Worm (Caenorhabditis elegans): Measurements from ENCODE around the gene clec-50.

Gene clec-50

DNA sequence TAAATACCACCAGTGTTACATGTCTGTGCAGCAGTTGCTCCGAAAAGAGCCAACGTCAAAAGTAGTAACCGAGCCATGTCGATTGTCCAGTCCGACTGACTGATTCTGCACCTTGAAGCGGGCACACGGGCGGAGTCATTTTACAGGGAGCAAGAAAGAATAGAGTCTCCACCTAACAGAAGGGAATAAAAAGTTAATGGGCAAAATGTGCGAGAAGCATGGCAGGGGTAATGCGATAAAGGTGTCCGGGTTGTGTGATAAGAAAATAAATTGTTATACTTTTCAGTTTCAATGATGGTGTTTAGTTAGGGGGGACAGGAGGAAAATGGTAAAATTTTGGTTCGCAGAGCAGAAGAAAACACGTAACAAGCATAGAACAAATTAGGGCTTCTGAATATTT lies at the start of gene clec-50:
clec-50 (minus strand) TSS at position 109 of the 400 bp plus-strand sequence.
- TF ChIP-seq pqm-1 (tag; optimal IDR thresholded peaks at IDR 0.05) (peak; percentile 82), unc-62 (GFP tag; optimal IDR thresholded peaks at IDR 0.05) (no peak), elt-2 (tag; optimal IDR thresholded peaks at IDR 0.05) (peak; percentile 86), eor-1 (tag; optimal IDR thresholded peaks at IDR 0.05) (no peak)

DNA sequence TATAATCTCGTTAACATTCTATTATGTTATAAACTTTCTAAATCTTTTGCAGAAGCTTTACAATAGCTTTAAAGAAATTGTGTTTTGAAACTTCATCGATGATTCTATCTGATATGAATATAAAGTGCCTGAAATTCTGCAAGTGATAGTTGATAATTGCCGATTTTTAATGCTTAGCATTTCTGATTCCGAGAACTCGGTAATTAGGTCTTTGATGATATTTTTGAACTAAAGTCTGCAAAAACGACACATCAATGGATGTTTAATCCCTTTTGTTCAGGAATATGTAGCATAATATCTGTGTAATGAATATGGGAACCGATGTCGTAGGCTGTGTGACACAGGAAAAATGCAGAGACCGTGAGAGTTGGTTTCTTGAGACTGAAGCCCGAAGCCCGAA lies 47.6 kb upstream of the clec-50 start:
- TF ChIP-seq nhr-11 (tag; optimal IDR thresholded peaks at IDR 0.05), result no peak
- no peak for TF ChIP-seq sea-2 (GFP tag; optimal IDR thresholded peaks at IDR 0.05)
- TF ChIP-seq nhr-43 (tag; optimal IDR thresholded peaks at IDR 0.05; ENCODE audit: poor library complexity, severe bottlenecking), result no peak
- no peak for TF ChIP-seq ZK546.5 (tag; optimal IDR thresholded peaks at IDR 0.05)
- TF ChIP-seq fkh-2 (tag; optimal IDR thresholded peaks at IDR 0.05), result no peak
- no peak for TF ChIP-seq ceh-16 (tag; optimal IDR thresholded peaks at IDR 0.05)
- TF ChIP-seq ceh-28 (tag; optimal IDR thresholded peaks at IDR 0.05), result no peak
- no peak for TF ChIP-seq fos-1 (tag; optimal IDR thresholded peaks at IDR 0.05)

DNA sequence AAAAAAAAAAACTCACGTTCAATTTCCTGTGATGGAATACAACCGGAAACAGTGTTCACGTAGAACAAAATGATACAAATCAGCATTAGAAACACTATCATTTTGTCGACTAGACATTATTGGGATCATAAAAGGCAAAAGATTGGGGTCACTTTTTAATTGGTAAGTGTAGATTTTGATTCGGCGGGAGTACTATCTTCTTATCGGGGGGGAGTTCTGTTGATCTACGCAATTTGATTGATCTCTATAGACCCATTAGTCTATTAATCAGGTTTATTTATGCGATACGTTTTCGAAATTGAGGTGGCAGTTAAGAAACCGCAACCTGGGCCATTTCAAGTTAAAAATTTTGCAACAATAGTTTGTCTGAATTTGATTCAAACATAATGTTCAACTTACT lies 45.9 kb upstream of the clec-50 start, which contains the start of gene Y116F11B.2:
Y116F11B.2 (minus strand) TSS at position 101 of the 400 bp plus-strand sequence.
- TF ChIP-seq tbx-2 (tag; optimal IDR thresholded peaks at IDR 0.05) (no peak), lin-15B (tag; optimal IDR thresholded peaks at IDR 0.05) (no peak), skn-1 (tag; optimal IDR thresholded peaks at IDR 0.05) (no peak), ztf-4 (tag; optimal IDR thresholded peaks at IDR 0.05) (no peak), nhr-12 (tag; optimal IDR thresholded peaks at IDR 0.05) (no peak), mml-1 (tag; optimal IDR thresholded peaks at IDR 0.05) (no peak), nhr-77 (tag; optimal IDR thresholded peaks at IDR 0.05) (no peak), elt-3 (tag; optimal IDR thresholded peaks at IDR 0.05) (no peak), sea-2 (GFP tag; optimal IDR thresholded peaks at IDR 0.05) (no peak), nhr-67 (tag; optimal IDR thresholded peaks at IDR 0.05) (no peak), ama-1 (optimal IDR thresholded peaks at IDR 0.05) (no peak)

DNA sequence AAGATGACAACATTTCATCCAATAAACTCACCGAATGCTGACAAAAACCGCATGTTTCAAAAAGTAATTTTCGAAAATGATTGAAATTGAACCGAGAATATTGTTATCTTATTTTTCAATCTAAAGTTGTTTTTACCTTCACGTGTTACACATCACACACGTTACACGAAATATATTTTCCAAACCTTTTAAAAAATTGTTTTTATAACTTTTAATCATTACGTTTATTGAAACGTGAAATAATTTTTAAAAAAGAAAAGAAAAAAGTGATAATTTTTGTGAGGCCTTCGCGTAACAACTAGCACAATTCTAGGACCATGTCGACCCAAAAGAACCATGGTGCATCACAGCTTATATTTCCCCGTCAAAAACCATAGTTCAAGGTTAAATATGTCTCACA lies 39.8 kb upstream of the clec-50 start, which contains the start of gene M162.7:
M162.7 (minus strand) TSS at position 101 of the 400 bp plus-strand sequence.
- TF ChIP-seq egl-5 (tag; optimal IDR thresholded peaks at IDR 0.05) (no peak), R02D3.7 (tag; optimal IDR thresholded peaks at IDR 0.05) (no peak), fkh-10 (GFP tag; optimal IDR thresholded peaks at IDR 0.05) (no peak), elt-2 (tag; optimal IDR thresholded peaks at IDR 0.05) (no peak), nhr-237 (tag; optimal IDR thresholded peaks at IDR 0.05) (no peak), nhr-23 (tag; optimal IDR thresholded peaks at IDR 0.05) (no peak), pqm-1 (tag; optimal IDR thresholded peaks at IDR 0.05) (no peak), ZK546.5 (tag; optimal IDR thresholded peaks at IDR 0.05) (no peak), nhr-77 (tag; optimal IDR thresholded peaks at IDR 0.05) (no peak), tbx-2 (tag; optimal IDR thresholded peaks at IDR 0.05) (no peak), nhr-67 (tag; optimal IDR thresholded peaks at IDR 0.05) (no peak), snpc-4 (tag; optimal IDR thresholded peaks at IDR 0.05) (no peak), pha-4 (tag; optimal IDR thresholded peaks at IDR 0.05) (no peak), nhr-28 (tag; optimal IDR thresholded peaks at IDR 0.05) (no peak), hmg-11 (tag; optimal IDR thresholded peaks at IDR 0.05) (no peak)

DNA sequence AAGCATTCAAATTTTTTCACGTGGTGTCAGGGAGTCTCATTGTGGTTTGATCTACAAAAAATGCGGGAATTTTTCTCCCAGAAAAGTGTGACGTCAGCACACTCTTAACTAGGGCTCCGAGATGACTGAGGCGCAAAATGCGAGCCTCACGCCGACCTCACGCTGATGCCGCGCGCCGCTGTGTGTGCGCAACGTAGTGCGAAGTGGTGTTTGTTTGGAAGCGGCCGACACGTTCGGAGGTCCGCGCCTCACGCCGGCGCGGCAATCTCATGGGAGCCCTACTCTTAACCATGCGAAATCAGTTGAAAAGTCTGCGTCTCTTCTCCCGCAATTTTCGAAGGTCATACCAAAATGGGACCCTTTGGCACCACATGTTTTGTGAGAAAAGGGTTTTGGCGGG lies 35.1 kb upstream of the clec-50 start:
- TF ChIP-seq egl-5 (tag; optimal IDR thresholded peaks at IDR 0.05) (no peak), pqm-1 (tag; optimal IDR thresholded peaks at IDR 0.05) (no peak), nhr-23 (tag; optimal IDR thresholded peaks at IDR 0.05) (no peak), ama-1 (optimal IDR thresholded peaks at IDR 0.05) (no peak), tbx-2 (tag; optimal IDR thresholded peaks at IDR 0.05) (no peak), ceh-82 (tag; optimal IDR thresholded peaks at IDR 0.05) (no peak), lsy-12 (tag; optimal IDR thresholded peaks at IDR 0.05) (no peak), nhr-11 (tag; optimal IDR thresholded peaks at IDR 0.05) (no peak), pha-4 (tag; optimal IDR thresholded peaks at IDR 0.05) (no peak), R02D3.7 (tag; optimal IDR thresholded peaks at IDR 0.05) (no peak), ztf-11 (tag; optimal IDR thresholded peaks at IDR 0.05) (no peak)

DNA sequence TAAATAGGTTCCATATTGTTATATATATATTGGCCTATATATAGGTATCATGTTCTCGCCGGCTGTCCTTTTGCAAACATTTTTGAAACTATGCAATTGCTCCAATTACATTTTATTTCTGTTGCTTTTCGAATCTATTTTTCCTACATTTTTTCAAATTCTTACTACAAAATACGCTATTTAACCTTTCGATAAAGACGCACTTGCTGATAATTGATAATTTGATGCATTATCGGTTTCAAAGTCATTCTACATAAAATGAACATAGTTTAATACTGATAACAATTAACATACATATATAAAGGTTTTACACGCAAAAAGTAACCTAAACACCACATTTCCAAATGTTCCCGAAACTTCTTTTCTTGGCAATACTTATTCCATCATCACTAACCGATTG lies 33.2 kb upstream of the clec-50 start, which contains the start of gene clec-258:
clec-258 (plus strand) TSS at position 81 of the 400 bp plus-strand sequence.
- peak; percentile 50 for TF ChIP-seq elt-2 (tag; optimal IDR thresholded peaks at IDR 0.05)
- TF ChIP-seq pqm-1 (tag; optimal IDR thresholded peaks at IDR 0.05), result peak; percentile 51
- no peak for TF ChIP-seq fkh-10 (GFP tag; optimal IDR thresholded peaks at IDR 0.05)
